Fruit fly (Drosophila melanogaster) whole organism: ENCODE data around the gene Ugt302E1.

Experiments
- CG8478 ChIP-seq: fragments of >200 bp; optimal IDR thresholded peaks from 2 replicates; lab custom pipeline; 2018; ENCODE audit warnings: inconsistent platforms
- Dll ChIP-seq: fragments of >200 bp; optimal IDR thresholded peaks from 2 replicates; lab custom pipeline; 2017
- EcR ChIP-seq, 2 experiments: fragments of >200 bp; optimal IDR thresholded peaks; 2 replicates each; lab custom pipeline; 2017; ENCODE audit warnings: missing biosample characterization in 2 of 2, missing genetic modification characterization in 2 of 2, missing genetic modification reagents in 2 of 2
- pan ChIP-seq: fragments of >200 bp; optimal IDR thresholded peaks from 2 replicates; lab custom pipeline; 2017
- psq ChIP-seq: fragments of >200 bp; optimal IDR thresholded peaks from 2 replicates; lab custom pipeline; 2017
- usp ChIP-seq: fragments of >200 bp; optimal IDR thresholded peaks from 2 replicates; lab custom pipeline; 2017; ENCODE audit warnings: missing biosample characterization, missing genetic modification characterization, mixed read lengths

The Ugt302E1 gene

dm6 chr3R:11154576-11155113 lies at the start of gene Ugt302E1:
TSS of gene Ugt302E1 (plus strand) at chr3R:11154626.
- no peak for TF ChIP-seq psq
- TF ChIP-seq usp, result no peak

dm6 chr3R:11115606-11116005 lies 38.8 kb upstream of the Ugt302E1 start, which contains the start of gene SdhCL:
TSS of gene SdhCL (minus strand) at chr3R:11115706.
- TF ChIP-seq pan (no peak), usp (no peak), EcR (GFP tag; optimal IDR thresholded peaks at IDR 0.05; lab: Kevin White, UChicago) (no peak), psq (no peak), CG8478 (no peak), Dll (lab: Kevin White, UChicago) (no peak)

- no peak for TF ChIP-seq Dll (lab: Kevin White, UChicago)
- no peak for TF ChIP-seq CG8478
- TF ChIP-seq usp, result no peak
These were observed 28.0 kb upstream of the Ugt302E1 start for dm6 chr3R:11126383-11126782.

dm6 chr3R:11128116-11128626 lies 26.3 kb upstream of the Ugt302E1 start, which contains the start of gene Ugt35C1:
TSS of gene Ugt35C1 (minus strand) at chr3R:11128328.
- TF ChIP-seq psq (no peak), EcR (GFP tag; optimal IDR thresholded peaks at IDR 0.05; lab: Kevin White, UChicago) (no peak), pan (no peak), Dll (lab: Kevin White, UChicago) (no peak), CG8478 (no peak), usp (no peak)

- TF ChIP-seq CG8478 (no peak), EcR (GFP tag; optimal IDR thresholded peaks at IDR 0.05; lab: Kevin White, UChicago) (no peak), Dll (lab: Kevin White, UChicago) (no peak), pan (no peak), psq (no peak), usp (no peak)
These were observed 17.5 kb upstream of the Ugt302E1 start, which contains the start of gene mAcon2 for dm6 chr3R:11136877-11137276. TSS of gene mAcon2 (plus strand) at chr3R:11137177.

dm6 chr3R:11145135-11145534 lies 9.3 kb upstream of the Ugt302E1 start, which contains the start of gene CheA86a:
TSS of gene CheA86a (minus strand) at chr3R:11145235.
- TF ChIP-seq psq (no peak), EcR (GFP tag; optimal IDR thresholded peaks at IDR 0.05; lab: Kevin White, UChicago) (no peak), CG8478 (no peak), pan (no peak), Dll (lab: Kevin White, UChicago) (no peak), usp (no peak)

dm6 chr3R:11153799-11154273 lies 590 bp upstream of the Ugt302E1 start, which contains the start of gene Ugt302K1:
TSS of gene Ugt302K1 (minus strand) at chr3R:11153849.
- TF ChIP-seq Dll (lab: Kevin White, UChicago) (no peak), psq (no peak), usp (no peak), pan (no peak), CG8478 (no peak), EcR (GFP tag; optimal IDR thresholded peaks at IDR 0.05; lab: Kevin White, UChicago) (no peak)

- TF ChIP-seq pan (no peak), Dll (lab: Kevin White, UChicago) (peak; percentile 20)
These were observed 2.4 kb downstream of the Ugt302E1 start, which contains the start of gene Ugt302C1 for dm6 chr3R:11156858-11157257. TSS of gene Ugt302C1 (plus strand) at chr3R:11157098.

- TF ChIP-seq EcR (GFP tag; optimal IDR thresholded peaks at IDR 0.05; lab: Kevin White, UChicago), result no peak
- no peak for TF ChIP-seq psq
- TF ChIP-seq CG8478, result no peak
- TF ChIP-seq usp, result no peak
- no peak for TF ChIP-seq pan
- no peak for TF ChIP-seq Dll (lab: Kevin White, UChicago)
These were observed 6.5 kb downstream of the Ugt302E1 start, which contains the start of gene CG4757 for dm6 chr3R:11160907-11161306. TSS of gene CG4757 (plus strand) at chr3R:11161207.

dm6 chr3R:11165974-11166373 lies 11.5 kb downstream of the Ugt302E1 start, which contains the start of gene Ugt35E1:
TSS of gene Ugt35E1 (minus strand) at chr3R:11166074.
- TF ChIP-seq EcR (GFP tag; optimal IDR thresholded peaks at IDR 0.05; lab: Kevin White, UChicago), result no peak
- TF ChIP-seq Dll (lab: Kevin White, UChicago), result no peak
- no peak for TF ChIP-seq CG8478
- no peak for TF ChIP-seq pan
- TF ChIP-seq psq, result no peak
- no peak for TF ChIP-seq usp

dm6 chr3R:11167931-11168465 lies 13.6 kb downstream of the Ugt302E1 start, which contains the start of gene Ugt35E2:
TSS of gene Ugt35E2 (minus strand) at chr3R:11167981.
- TF ChIP-seq Dll (lab: Kevin White, UChicago) (no peak), psq (no peak), EcR (GFP tag; optimal IDR thresholded peaks at IDR 0.05; lab: Kevin White, UChicago) (no peak), CG8478 (no peak), usp (no peak), pan (no peak)

dm6 chr3R:11170146-11170545 lies 15.7 kb downstream of the Ugt302E1 start, which contains the start of gene Ugt35B1:
TSS of gene Ugt35B1 (minus strand) at chr3R:11170246.
- TF ChIP-seq Dll (lab: Kevin White, UChicago) (no peak), pan (no peak), usp (no peak), CG8478 (no peak), psq (no peak), EcR (GFP tag; optimal IDR thresholded peaks at IDR 0.05; lab: Kevin White, UChicago) (no peak)

- no peak for TF ChIP-seq Dll (lab: Kevin White, UChicago)
- no peak for TF ChIP-seq EcR (GFP tag; optimal IDR thresholded peaks at IDR 0.05; lab: Kevin White, UChicago)
- no peak for TF ChIP-seq pan
- TF ChIP-seq CG8478, result no peak
- no peak for TF ChIP-seq psq
- no peak for TF ChIP-seq usp
These were observed 18.2 kb downstream of the Ugt302E1 start, which contains the start of gene Ugt35A1 for dm6 chr3R:11172460-11173168. TSS of gene Ugt35A1 (minus strand) at chr3R:11172664.
